Fruit fly (Drosophila melanogaster) whole organism, embryonic: Measurements from ENCODE around the gene ND-MNLL.

ENCODE experiments used
- Adf1 ChIP-seq: fragments of 200-800 bp; sonication (Bioruptor generic); IDR thresholded peaks from 2 replicates; pipeline ENCODE4 v1.3.6; 2022; ENCODE audit warnings: missing biosample characterization, missing genetic modification characterization
- Bdp1 ChIP-seq: fragments of 200-800 bp; sonication (Bioruptor generic); optimal IDR thresholded peaks from 3 replicates; lab custom pipeline; 2016; ENCODE audit warnings: missing biosample characterization, missing genetic modification characterization
- CG15269 ChIP-seq: fragments of 200-800 bp; sonication (Bioruptor generic); optimal IDR thresholded peaks from 2 replicates; lab custom pipeline; 2018; ENCODE audit warnings: missing biosample characterization, mild to moderate bottlenecking, missing genetic modification characterization, moderate library complexity
- CG16813 ChIP-seq: fragments of 200-800 bp; sonication (Bioruptor generic); IDR thresholded peaks from 3 replicates; pipeline ENCODE4 v1.3.6; 2022; ENCODE audit warnings: missing biosample characterization, missing genetic modification characterization; ENCODE audit not compliant: partially characterized antibody
- CG17328 ChIP-seq: fragments of 200-800 bp; sonication (Bioruptor generic); IDR thresholded peaks from 2 replicates; pipeline ENCODE4 v1.3.6; 2022; ENCODE audit warnings: missing biosample characterization, missing genetic modification characterization
- CG17829 ChIP-seq: fragments of 200-800 bp; optimal IDR thresholded peaks from 2 replicates; lab custom pipeline; 2019; ENCODE audit warnings: missing biosample characterization, mild to moderate bottlenecking, missing genetic modification characterization, moderate library complexity
- CG1792 ChIP-seq: fragments of 200-800 bp; sonication (Bioruptor generic); optimal IDR thresholded peaks from 2 replicates; lab custom pipeline; 2016; ENCODE audit warnings: missing biosample characterization, missing genetic modification characterization
- CG1832 ChIP-seq: fragments of 200-800 bp; sonication (Bioruptor generic); optimal IDR thresholded peaks from 2 replicates; lab custom pipeline; 2017; ENCODE audit warnings: missing biosample characterization, mild to moderate bottlenecking, missing genetic modification characterization, inconsistent platforms
- CG2199 ChIP-seq: fragments of 200-800 bp; sonication (Bioruptor generic); IDR thresholded peaks from 3 replicates; pipeline ENCODE4 v1.3.6; 2022; ENCODE audit warnings: missing biosample characterization, missing genetic modification characterization
- CG3726 ChIP-seq: fragments of 200-800 bp; sonication (Bioruptor generic); IDR thresholded peaks from 3 replicates; pipeline ENCODE4, ENCODE4 v1.3.6; 2022; ENCODE audit warnings: missing biosample characterization, missing genetic modification characterization
- CG4617 ChIP-seq: fragments of 200-800 bp; sonication (Bioruptor generic); optimal IDR thresholded peaks from 3 replicates; lab custom pipeline; 2016; ENCODE audit warnings: missing biosample characterization, missing genetic modification characterization, borderline replicate concordance
- CG4707 ChIP-seq: fragments of 200-800 bp; sonication (Bioruptor generic); optimal IDR thresholded peaks from 2 replicates; lab custom pipeline; 2018; ENCODE audit warnings: missing biosample characterization, mild to moderate bottlenecking, missing genetic modification characterization, moderate library complexity
- CG5180 ChIP-seq: fragments of 200-800 bp; sonication (Bioruptor generic); optimal IDR thresholded peaks from 3 replicates; lab custom pipeline; 2017; ENCODE audit warnings: missing biosample characterization, missing genetic modification characterization, mild to moderate bottlenecking, moderate library complexity, missing genetic modification reagents
- CG6765 ChIP-seq: fragments of 200-800 bp; sonication (Bioruptor generic); optimal IDR thresholded peaks from 3 replicates; lab custom pipeline; 2017; ENCODE audit warnings: missing biosample characterization, mild to moderate bottlenecking, missing genetic modification characterization
- CG7963 ChIP-seq: fragments of 200-800 bp; sonication (Bioruptor generic); IDR thresholded peaks from 3 replicates; pipeline ENCODE4 v1.3.6; 2022; ENCODE audit warnings: missing biosample characterization, missing genetic modification characterization; ENCODE audit not compliant: partially characterized antibody
- CG9609 ChIP-seq: fragments of 200-800 bp; sonication (Bioruptor generic); optimal IDR thresholded peaks from 3 replicates; lab custom pipeline; 2016; ENCODE audit warnings: missing biosample characterization, missing genetic modification characterization
- CG9932 ChIP-seq: fragments of 200-800 bp; sonication (Bioruptor generic); IDR thresholded peaks from 2 replicates; pipeline ENCODE4 v1.3.6; 2022; ENCODE audit warnings: missing biosample characterization, missing genetic modification characterization
- CTCF ChIP-seq: fragments of 200-800 bp; sonication (Bioruptor generic); optimal IDR thresholded peaks from 2 replicates; lab custom pipeline; 2017; ENCODE audit warnings: missing biosample characterization, mild to moderate bottlenecking, missing genetic modification characterization, moderate library complexity
- Chrac-16 ChIP-seq: fragments of 200-800 bp; sonication (Bioruptor generic); optimal IDR thresholded peaks from 3 replicates; lab custom pipeline; 2016; ENCODE audit warnings: missing biosample characterization, missing genetic modification characterization
- CoRest ChIP-seq: fragments of 200-800 bp; sonication (Bioruptor generic); optimal IDR thresholded peaks from 3 replicates; lab custom pipeline; 2018; ENCODE audit warnings: missing biosample characterization, mild to moderate bottlenecking, missing genetic modification characterization, moderate library complexity
- CrebB ChIP-seq: fragments of 200-800 bp; sonication (Bioruptor generic); optimal IDR thresholded peaks from 3 replicates; lab custom pipeline; 2018; ENCODE audit warnings: missing biosample characterization, mild to moderate bottlenecking, missing genetic modification characterization
- Deaf1 ChIP-seq: fragments of 200-800 bp; optimal IDR thresholded peaks from 3 replicates; lab custom pipeline; 2019; ENCODE audit warnings: missing biosample characterization, mild to moderate bottlenecking, missing genetic modification characterization, moderate library complexity
- Ets97D ChIP-seq: fragments of 200-800 bp; sonication (Bioruptor generic); optimal IDR thresholded peaks from 3 replicates; lab custom pipeline; 2016; ENCODE audit warnings: missing biosample characterization, missing genetic modification characterization
- GATAe ChIP-seq: fragments of 200-800 bp; sonication (Bioruptor generic); conservative IDR thresholded peaks from 2 replicates; pipeline ENCODE4 v1.3.6; 2022; ENCODE audit warnings: missing biosample characterization, missing genetic modification characterization
- Hand ChIP-seq: fragments of 200-800 bp; sonication (Bioruptor generic); optimal IDR thresholded peaks from 2 replicates; lab custom pipeline; 2017; ENCODE audit warnings: mild to moderate bottlenecking, missing biosample characterization, missing genetic modification reagents, missing genetic modification characterization
- Hr78 ChIP-seq, 2 experiments: fragments of 200-800 bp in 1 of 2; fragments of >200 bp in 1 of 2; sonication (Bioruptor generic) in 1 of 2; optimal IDR thresholded peaks; 2 replicates each; lab custom pipeline; 2017 to 2019; ENCODE audit warnings: missing biosample characterization in 2 of 2, missing genetic modification characterization in 2 of 2, mild to moderate bottlenecking in 1 of 2, moderate library complexity in 1 of 2
- Mrtf ChIP-seq: fragments of 200-800 bp; sonication (Bioruptor generic); IDR thresholded peaks from 3 replicates; pipeline ENCODE4 v1.3.6; 2022; ENCODE audit warnings: missing biosample characterization, missing genetic modification characterization
- Nf-YA ChIP-seq: fragments of 200-800 bp; sonication (Bioruptor generic); IDR thresholded peaks from 2 replicates; pipeline ENCODE4 v1.3.6; 2022; ENCODE audit warnings: missing biosample characterization, missing genetic modification characterization
- Ravus ChIP-seq: fragments of 200-800 bp; sonication (Bioruptor generic); IDR thresholded peaks from 2 replicates; pipeline ENCODE4 v1.3.6; 2022; ENCODE audit warnings: missing biosample characterization, missing genetic modification characterization
- aop ChIP-seq: fragments of 200-800 bp; sonication (Bioruptor generic); IDR thresholded peaks from 2 replicates; pipeline ENCODE4 v1.3.6; 2022; ENCODE audit warnings: missing biosample characterization, missing genetic modification characterization
- bsh ChIP-seq, 2 experiments: fragments of 200-800 bp; sonication (Bioruptor generic); optimal IDR thresholded peaks; 2 replicates each; lab custom pipeline; 2017 to 2018; ENCODE audit warnings: mild to moderate bottlenecking in 2 of 2, missing biosample characterization in 2 of 2, missing genetic modification characterization in 2 of 2, moderate library complexity in 1 of 2
- chif ChIP-seq, 2 experiments: fragments of 200-800 bp; sonication (Bioruptor generic); optimal IDR thresholded peaks; 3 replicates each; lab custom pipeline; 2016; ENCODE audit warnings: missing biosample characterization in 2 of 2, missing genetic modification characterization in 2 of 2
- crc ChIP-seq: fragments of 200-800 bp; sonication (Bioruptor generic); optimal IDR thresholded peaks from 2 replicates; lab custom pipeline; 2016; ENCODE audit warnings: missing biosample characterization, missing genetic modification characterization
- danr ChIP-seq: fragments of 200-800 bp; sonication (Bioruptor generic); IDR thresholded peaks from 2 replicates; pipeline ENCODE4 v1.3.6; 2022; ENCODE audit warnings: missing biosample characterization, missing genetic modification characterization
- dmrt11E ChIP-seq: fragments of 200-800 bp; sonication (Bioruptor generic); optimal IDR thresholded peaks from 3 replicates; lab custom pipeline; 2018; ENCODE audit warnings: missing biosample characterization, mild to moderate bottlenecking, missing genetic modification characterization, moderate library complexity
- eve ChIP-seq, 2 experiments: fragments of >200 bp; optimal IDR thresholded peaks; 2 replicates each; lab custom pipeline; 2017; ENCODE audit warnings: missing biosample characterization in 2 of 2, missing genetic modification characterization in 2 of 2
- exex ChIP-seq: fragments of 200-800 bp; sonication (Bioruptor generic); optimal IDR thresholded peaks from 4 replicates; lab custom pipeline; 2018; ENCODE audit warnings: missing biosample characterization, mild to moderate bottlenecking, missing genetic modification characterization, moderate library complexity
- eyg ChIP-seq: fragments of 200-800 bp; sonication (Bioruptor generic); optimal IDR thresholded peaks from 3 replicates; lab custom pipeline; 2016; ENCODE audit warnings: missing biosample characterization, missing genetic modification characterization
- fd96Cb ChIP-seq: fragments of 200-800 bp; sonication (Bioruptor generic); optimal IDR thresholded peaks from 2 replicates; lab custom pipeline; 2018; ENCODE audit warnings: missing biosample characterization, mild to moderate bottlenecking, missing genetic modification characterization, moderate library complexity
- gce ChIP-seq: fragments of 200-800 bp; sonication (Bioruptor generic); IDR thresholded peaks from 3 replicates; pipeline ENCODE4 v1.3.6; 2022; ENCODE audit warnings: missing biosample characterization, missing genetic modification characterization
- hkb ChIP-seq, 2 experiments: fragments of 200-800 bp in 1 of 2; fragments of >200 bp in 1 of 2; sonication (Bioruptor generic) in 1 of 2; IDR thresholded peaks in 1 of 2; optimal IDR thresholded peaks in 1 of 2; 2 replicates each; pipeline versions ENCODE4 v1.3.6 to Lab custom; 2017 to 2022; ENCODE audit warnings: missing biosample characterization in 1 of 2, missing genetic modification characterization in 1 of 2
- knrl ChIP-seq: fragments of 200-800 bp; sonication (Bioruptor generic); IDR thresholded peaks from 3 replicates; pipeline ENCODE4 v1.3.6; 2022; ENCODE audit warnings: missing biosample characterization, missing genetic modification characterization; ENCODE audit not compliant: partially characterized antibody
- nmo ChIP-seq: fragments of 200-800 bp; sonication (Bioruptor generic); optimal IDR thresholded peaks from 2 replicates; lab custom pipeline; 2018; ENCODE audit warnings: missing biosample characterization, mild to moderate bottlenecking, missing genetic modification characterization, moderate library complexity
- nom ChIP-seq: fragments of 200-800 bp; sonication (Bioruptor generic); optimal IDR thresholded peaks from 2 replicates; lab custom pipeline; 2017; ENCODE audit warnings: missing biosample characterization, missing genetic modification characterization, mild to moderate bottlenecking, moderate library complexity, missing genetic modification reagents
- pfk ChIP-seq: fragments of 200-800 bp; sonication (Bioruptor generic); optimal IDR thresholded peaks from 2 replicates; lab custom pipeline; 2018; ENCODE audit warnings: missing biosample characterization, mild to moderate bottlenecking, missing genetic modification characterization, moderate library complexity
- sens ChIP-seq: fragments of 200-800 bp; sonication (Bioruptor generic); peaks from one replicate; lab custom pipeline; 2016; ENCODE audit warnings: missing biosample characterization, missing genetic modification characterization
- slou ChIP-seq: fragments of 200-800 bp; sonication (Bioruptor generic); optimal IDR thresholded peaks from 3 replicates; lab custom pipeline; 2016; ENCODE audit warnings: missing biosample characterization, missing genetic modification characterization
- trem ChIP-seq: fragments of 200-800 bp; optimal IDR thresholded peaks from 3 replicates; lab custom pipeline; 2019; ENCODE audit warnings: missing biosample characterization, mild to moderate bottlenecking, missing genetic modification characterization, moderate library complexity
- tup ChIP-seq: fragments of 200-800 bp; sonication (Bioruptor generic); optimal IDR thresholded peaks from 2 replicates; lab custom pipeline; 2016; ENCODE audit warnings: missing biosample characterization, mild to moderate bottlenecking, missing genetic modification characterization, moderate library complexity

Gene ND-MNLL

dm6 chrX:7888386-7889024, 5.1 kb downstream of the ND-MNLL start, which contains the start of gene Acat1 (continued):
- TF ChIP-seq fd96Cb (tag; lab: Kevin White, UChicago), result peak; percentile 35
- TF ChIP-seq pfk, result no peak
- TF ChIP-seq hkb (optimal IDR thresholded peaks at IDR 0.05; lab: Kevin White, UChicago), result no peak
- TF ChIP-seq hkb (GFP tag; IDR thresholded peaks at IDR 0.05; lab: Robert Waterston, UW), result peak; percentile 80
- no peak for TF ChIP-seq Adf1 (GFP tag; lab: Robert Waterston, UW)
- TF ChIP-seq slou (GFP tag; lab: Kevin White, UChicago), result no peak
- TF ChIP-seq nmo, result peak; percentile 66
- no peak for TF ChIP-seq CG1832 (GFP tag; lab: Kevin White, UChicago)
- peak; percentile 37 for TF ChIP-seq CoRest (tag; lab: Kevin White, UChicago)
- TF ChIP-seq danr (GFP tag; lab: Robert Waterston, UW), result no peak
- no peak for TF ChIP-seq CG1792 (GFP tag; lab: Kevin White, UChicago)
- peak; percentile 96 for TF ChIP-seq sens
- no peak for TF ChIP-seq Hr78 (GFP tag; optimal IDR thresholded peaks at IDR 0.05; lab: Kevin White, UChicago)
- TF ChIP-seq Ravus (GFP tag; lab: Robert Waterston, UW), result no peak
- TF ChIP-seq bsh (GFP tag; optimal IDR thresholded peaks at IDR 0.05; lab: Kevin White, UChicago), result peak in 1 of 2 experiments; percentile 64
- peak; percentile 53 for TF ChIP-seq Ets97D (GFP tag; lab: Kevin White, UChicago)
- TF ChIP-seq CG4617 (GFP tag; lab: Kevin White, UChicago), result no peak
- TF ChIP-seq CG9932 (GFP tag; lab: Robert Waterston, UW), result peak; percentile 57
- TF ChIP-seq knrl (GFP tag; lab: Robert Waterston, UW), result peak; percentile 35; the same call in 1 of the 3 replicates
- no peak for TF ChIP-seq eve (GFP tag; optimal IDR thresholded peaks at IDR 0.05; lab: Kevin White, UChicago)
- no peak for TF ChIP-seq Hand
- TF ChIP-seq CTCF (GFP tag; lab: Kevin White, UChicago), result no peak
- TF ChIP-seq nom (GFP tag; lab: Kevin White, UChicago), result peak; percentile 19
- no peak for TF ChIP-seq gce (GFP tag; lab: Robert Waterston, UW)
- peak; percentile 57 for TF ChIP-seq Chrac-16 (GFP tag; lab: Kevin White, UChicago)
- TF ChIP-seq CG4707, result no peak
- 0 out of 3 replicates have a peak, but pooled peaks have one; percentile 15 for TF ChIP-seq CG2199
- TF ChIP-seq tup (GFP tag; lab: Kevin White, UChicago), result no peak
- TF ChIP-seq CG6765, result no peak
- peak; percentile 1 for TF ChIP-seq crc (GFP tag; lab: Kevin White, UChicago)
- no peak for TF ChIP-seq aop
- TF ChIP-seq CG9609 (GFP tag; lab: Kevin White, UChicago), result peak; percentile 34
- TF ChIP-seq Deaf1 (tag; lab: Kevin White, UChicago), result no peak
- peak; percentile 51 for TF ChIP-seq dmrt11E (tag; lab: Kevin White, UChicago)
- no peak for TF ChIP-seq Mrtf (GFP tag; lab: Robert Waterston, UW)
- no peak for TF ChIP-seq CG3726 (GFP tag; lab: Robert Waterston, UW)
- TF ChIP-seq Nf-YA (GFP tag; lab: Robert Waterston, UW), result 0 out of 2 replicates have a peak, but pooled peaks have one; percentile 11
- TF ChIP-seq CG7963 (GFP tag; lab: Robert Waterston, UW), result no peak
- TF ChIP-seq Bdp1, result no peak
- TF ChIP-seq eyg (GFP tag; lab: Kevin White, UChicago), result no peak
- peak; percentile 43 for TF ChIP-seq CG17829
- no peak for TF ChIP-seq CG5180
- TF ChIP-seq CrebB, result no peak
- TF ChIP-seq trem (tag; lab: Kevin White, UChicago), result peak; percentile 52
- no peak for TF ChIP-seq CG16813
- peak; percentile 8 to 38 for TF ChIP-seq chif (GFP tag; optimal IDR thresholded peaks at IDR 0.05; lab: Kevin White, UChicago)
- TF ChIP-seq CG17328 (GFP tag; lab: Robert Waterston, UW), result peak; percentile 62
- peak; percentile 12 for TF ChIP-seq exex (tag; lab: Kevin White, UChicago)
- TF ChIP-seq CG15269 (tag; lab: Kevin White, UChicago), result no peak
- no peak for TF ChIP-seq GATAe (GFP tag; lab: Robert Waterston, UW)
